Worm (Caenorhabditis elegans) whole organism, late embryonic: ENCODE results near the gene col-69.

Experiments used
- che-1 ChIP-seq: sonication (generic microtip); optimal IDR thresholded peaks from 2 replicates; lab custom pipeline; 2016; ENCODE audit warnings: mild to moderate bottlenecking, missing genetic modification characterization, missing compliant biosample characterization
- ets-4 ChIP-seq: sonication (generic microtip); optimal IDR thresholded peaks from 2 replicates; lab custom pipeline; 2016; ENCODE audit warnings: missing genetic modification characterization, missing compliant biosample characterization
- nhr-11 ChIP-seq: fragments of 150-350 bp; optimal IDR thresholded peaks from 2 replicates; lab custom pipeline; 2014; ENCODE audit warnings: missing biosample characterization, missing genetic modification characterization
- pat-9 ChIP-seq: fragments of 200-800 bp; sonication (Bioruptor generic); optimal IDR thresholded peaks from 2 replicates; lab custom pipeline; 2018; ENCODE audit warnings: mild to moderate bottlenecking, missing genetic modification characterization, moderate library complexity, missing compliant biosample characterization
- pax-1 ChIP-seq: fragments of 150-350 bp; optimal IDR thresholded peaks from 2 replicates; lab custom pipeline; 2014; ENCODE audit warnings: missing biosample characterization, missing genetic modification characterization
- sdc-2 ChIP-seq: sonication (generic microtip); optimal IDR thresholded peaks from 2 replicates; lab custom pipeline; 2016; ENCODE audit warnings: missing genotype, missing genetic modification characterization, missing compliant biosample characterization
- tbx-2 ChIP-seq: sonication (generic microtip); optimal IDR thresholded peaks from 2 replicates; lab custom pipeline; 2016; ENCODE audit warnings: missing genetic modification characterization, missing compliant biosample characterization

DNA sequence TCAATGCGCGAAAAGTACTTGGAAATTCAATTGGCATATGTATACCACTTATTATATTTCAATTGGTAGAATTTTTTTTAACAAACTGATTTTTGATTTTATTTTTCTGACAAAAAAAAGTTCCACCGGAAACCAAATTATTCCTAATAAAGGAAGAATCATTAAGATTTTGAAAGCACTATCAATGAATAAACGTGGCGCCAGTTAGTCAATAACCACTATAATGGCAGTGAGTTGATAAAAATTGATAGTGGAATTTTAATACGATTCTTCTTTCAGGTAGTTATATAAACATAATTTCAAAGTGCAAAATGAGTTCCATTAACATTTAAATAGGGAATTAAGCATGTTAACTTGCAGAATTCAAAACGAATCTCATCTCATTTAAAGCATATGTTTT is at the start of gene col-69:
- TF ChIP-seq tbx-2 (no peak), pat-9 (tag; lab: Kevin White, UChicago) (no peak), sdc-2 (no peak), pax-1 (tag; lab: Kevin White, UChicago) (no peak), che-1 (no peak), ets-4 (tag; lab: Kevin White, UChicago) (no peak), nhr-11 (no peak)
